Worm (Caenorhabditis elegans): ENCODE measurements around the gene F28B4.1.

The F28B4.1 gene

ce11 chrX:3197319-3197718 is 7.6 kb upstream of the F28B4.1 start:
- TF ChIP-seq nfya-1 (tag; optimal IDR thresholded peaks at IDR 0.05) (no peak), ceh-9 (tag; optimal IDR thresholded peaks at IDR 0.05) (no peak), lim-6 (tag; optimal IDR thresholded peaks at IDR 0.05) (no peak), odd-2 (tag; optimal IDR thresholded peaks at IDR 0.05) (no peak), unc-42 (tag; optimal IDR thresholded peaks at IDR 0.05) (peak; percentile 60), T23F11.4 (GFP tag; optimal IDR thresholded peaks at IDR 0.05) (no peak), ceh-31 (tag; optimal IDR thresholded peaks at IDR 0.05) (peak; percentile 10)

ce11 chrX:3199249-3199648 is 5.6 kb upstream of the F28B4.1 start, which contains the start of gene fax-1:
Gene fax-1 (minus strand): TSS chrX:3199349.
- TF ChIP-seq unc-42 (tag; optimal IDR thresholded peaks at IDR 0.05), result peak; percentile 7
- no peak for TF ChIP-seq K09A11.1 (tag; optimal IDR thresholded peaks at IDR 0.05; ENCODE audit: insufficient read depth)

ce11 chrX:3202350-3202749 is 2.5 kb upstream of the F28B4.1 start:
- TF ChIP-seq ceh-34 (tag; optimal IDR thresholded peaks at IDR 0.05) (no peak), eyg-1 (tag; optimal IDR thresholded peaks at IDR 0.05) (no peak), npax-4 (tag; optimal IDR thresholded peaks at IDR 0.05) (no peak), ceh-18 (tag; optimal IDR thresholded peaks at IDR 0.05) (no peak), unc-42 (tag; optimal IDR thresholded peaks at IDR 0.05) (peak; percentile 75), pag-3 (tag; optimal IDR thresholded peaks at IDR 0.05; ENCODE audit: borderline replicate concordance) (no peak), ets-4 (tag; optimal IDR thresholded peaks at IDR 0.05) (no peak), T23F11.4 (GFP tag; optimal IDR thresholded peaks at IDR 0.05) (no peak)

ce11 chrX:3209523-3209922 is 4.6 kb downstream of the F28B4.1 start, which contains the start of gene F28B4.4:
Gene F28B4.4 (minus strand): TSS chrX:3209623.
- TF ChIP-seq pax-1 (tag; optimal IDR thresholded peaks at IDR 0.05), result no peak
- no peak for TF ChIP-seq ets-4 (tag; optimal IDR thresholded peaks at IDR 0.05)
- TF ChIP-seq tbx-2 (tag; optimal IDR thresholded peaks at IDR 0.05), result no peak
- no peak for TF ChIP-seq odd-2 (tag; optimal IDR thresholded peaks at IDR 0.05)
- TF ChIP-seq ceh-6 (GFP tag; optimal IDR thresholded peaks at IDR 0.05), result no peak
- TF ChIP-seq fax-1 (tag; optimal IDR thresholded peaks at IDR 0.05), result no peak
- no peak for TF ChIP-seq syd-9 (tag; optimal IDR thresholded peaks at IDR 0.05)
- TF ChIP-seq npax-4 (tag; optimal IDR thresholded peaks at IDR 0.05), result no peak
- no peak for TF ChIP-seq lin-11 (tag; optimal IDR thresholded peaks at IDR 0.05)
- no peak for TF ChIP-seq nhr-11 (tag; optimal IDR thresholded peaks at IDR 0.05)
- no peak for TF ChIP-seq hlh-6 (tag; optimal IDR thresholded peaks at IDR 0.05)
- TF ChIP-seq ceh-48 (tag; optimal IDR thresholded peaks at IDR 0.05), result no peak
- no peak for TF ChIP-seq ahr-1 (tag; optimal IDR thresholded peaks at IDR 0.05)
- no peak for TF ChIP-seq sox-4 (tag; optimal IDR thresholded peaks at IDR 0.05)
- no peak for TF ChIP-seq pag-3 (tag; optimal IDR thresholded peaks at IDR 0.05; ENCODE audit: borderline replicate concordance)
- no peak for TF ChIP-seq pat-9 (tag; optimal IDR thresholded peaks at IDR 0.05)
- no peak for TF ChIP-seq ceh-30 (tag; optimal IDR thresholded peaks at IDR 0.05)

- TF ChIP-seq unc-3 (GFP tag; conservative IDR thresholded peaks at IDR 0.05) (no peak), unc-3 (tag; optimal IDR thresholded peaks at IDR 0.05) (no peak), K09A11.1 (tag; optimal IDR thresholded peaks at IDR 0.05; ENCODE audit: insufficient read depth) (no peak), ceh-48 (tag; optimal IDR thresholded peaks at IDR 0.05) (no peak), nhr-11 (tag; optimal IDR thresholded peaks at IDR 0.05) (no peak), pha-4 (tag; optimal IDR thresholded peaks at IDR 0.05) (no peak), pax-1 (tag; optimal IDR thresholded peaks at IDR 0.05) (no peak), ceh-45 (GFP tag; IDR thresholded peaks at IDR 0.05) (no peak)
Observed at ce11 chrX:3216698-3217097, 11.8 kb downstream of the F28B4.1 start.
